Fruit fly (Drosophila melanogaster) whole organism, adult: ENCODE data around the gene GABA-B-R1.

Experiments
- CG11617 ChIP-seq: fragments of 200-800 bp; sonication (Bioruptor generic); optimal IDR thresholded peaks from 2 replicates; lab custom pipeline; 2017; ENCODE audit warnings: mild to moderate bottlenecking, missing biosample characterization, missing genetic modification reagents, missing genetic modification characterization
- CG12768 ChIP-seq: fragments of 200-800 bp; sonication (Bioruptor generic); optimal IDR thresholded peaks from 2 replicates; lab custom pipeline; 2017; ENCODE audit warnings: missing biosample characterization, missing genetic modification characterization, mild to moderate bottlenecking, moderate library complexity, missing genetic modification reagents
- CG14711 ChIP-seq: fragments of 200-800 bp; sonication (Bioruptor generic); optimal IDR thresholded peaks from 2 replicates; lab custom pipeline; 2018; ENCODE audit warnings: missing biosample characterization, mild to moderate bottlenecking, missing genetic modification characterization, moderate library complexity
- CG1620 ChIP-seq: fragments of 200-800 bp; sonication (Bioruptor generic); optimal IDR thresholded peaks from 2 replicates; lab custom pipeline; 2016; ENCODE audit warnings: missing biosample characterization, missing genetic modification characterization
- CG33017 ChIP-seq: fragments of 200-800 bp; sonication (Bioruptor generic); optimal IDR thresholded peaks from 2 replicates; lab custom pipeline; 2018; ENCODE audit warnings: missing biosample characterization, mild to moderate bottlenecking, missing genetic modification characterization, moderate library complexity
- CG5204 ChIP-seq: fragments of 200-800 bp; sonication (Bioruptor generic); optimal IDR thresholded peaks from 2 replicates; lab custom pipeline; 2016; ENCODE audit warnings: missing biosample characterization, missing genetic modification characterization
- CG7045 ChIP-seq: fragments of 200-800 bp; sonication (Bioruptor generic); optimal IDR thresholded peaks from 2 replicates; lab custom pipeline; 2017; ENCODE audit warnings: missing biosample characterization, mild to moderate bottlenecking, missing genetic modification characterization
- CG7101 ChIP-seq: fragments of 200-800 bp; sonication (Bioruptor generic); optimal IDR thresholded peaks from 2 replicates; lab custom pipeline; 2018; ENCODE audit warnings: missing biosample characterization, mild to moderate bottlenecking, missing genetic modification characterization, moderate library complexity
- Clk ChIP-seq: fragments of 200-800 bp; sonication (Bioruptor generic); optimal IDR thresholded peaks from 2 replicates; lab custom pipeline; 2017; ENCODE audit warnings: missing biosample characterization, missing genetic modification characterization
- Crg-1 ChIP-seq: fragments of 200-800 bp; sonication (Bioruptor generic); optimal IDR thresholded peaks from 2 replicates; lab custom pipeline; 2016; ENCODE audit warnings: missing biosample characterization, missing genetic modification characterization
- Hr96 ChIP-seq: fragments of 200-800 bp; sonication (Bioruptor generic); optimal IDR thresholded peaks from 2 replicates; lab custom pipeline; 2016; ENCODE audit warnings: missing biosample characterization, missing genetic modification characterization
- Mnt ChIP-seq: fragments of 200-800 bp; sonication (Bioruptor generic); optimal IDR thresholded peaks from 2 replicates; lab custom pipeline; 2016; ENCODE audit warnings: missing biosample characterization, mild to moderate bottlenecking, missing genetic modification characterization
- bab1 ChIP-seq: fragments of 200-800 bp; sonication (Bioruptor generic); optimal IDR thresholded peaks from 3 replicates; lab custom pipeline; 2019; ENCODE audit warnings: missing biosample characterization, mild to moderate bottlenecking, missing genetic modification characterization, moderate library complexity
- cic ChIP-seq: fragments of 200-800 bp; sonication (Bioruptor generic); optimal IDR thresholded peaks from 2 replicates; lab custom pipeline; 2017; ENCODE audit warnings: missing biosample characterization, mild to moderate bottlenecking, missing genetic modification characterization, moderate library complexity
- cnc ChIP-seq, 2 experiments: fragments of >200 bp; optimal IDR thresholded peaks; 2 replicates each; lab custom pipeline; 2017
- kay ChIP-seq: fragments of 200-800 bp; sonication (Bioruptor generic); peaks from one replicate; lab custom pipeline; 2016; ENCODE audit warnings: missing biosample characterization, missing genetic modification characterization, borderline replicate concordance
- ovo ChIP-seq: fragments of 200-800 bp; sonication (Bioruptor generic); optimal IDR thresholded peaks from 2 replicates; lab custom pipeline; 2016; ENCODE audit warnings: missing biosample characterization, missing genetic modification characterization
- pad ChIP-seq: fragments of 200-800 bp; sonication (Bioruptor generic); optimal IDR thresholded peaks from 3 replicates; lab custom pipeline; 2017; ENCODE audit warnings: missing biosample characterization, missing genetic modification characterization, mild to moderate bottlenecking, moderate library complexity, missing genetic modification reagents
- tj ChIP-seq: fragments of 200-800 bp; sonication (Bioruptor generic); optimal IDR thresholded peaks from 3 replicates; lab custom pipeline; 2017; ENCODE audit warnings: missing biosample characterization, mild to moderate bottlenecking, missing genetic modification characterization, moderate library complexity
- toe ChIP-seq: fragments of 200-800 bp; sonication (Bioruptor generic); optimal IDR thresholded peaks from 2 replicates; lab custom pipeline; 2016; ENCODE audit warnings: missing biosample characterization, missing genetic modification characterization

The GABA-B-R1 gene

dm6 chr2L:15016031-15016430, at the start of gene GABA-B-R1:
Gene GABA-B-R1, plus strand, starts transcription at chr2L:15016331.
- TF ChIP-seq cic (GFP tag; lab: Kevin White, UChicago) (no peak), Hr96 (no peak), cnc (optimal IDR thresholded peaks at IDR 0.05; lab: Kevin White, UChicago) (no peak), Crg-1 (GFP tag; lab: Kevin White, UChicago) (no peak), Clk (GFP tag; lab: Kevin White, UChicago) (no peak), pad (GFP tag; lab: Kevin White, UChicago) (no peak), bab1 (no peak), CG1620 (GFP tag; lab: Kevin White, UChicago) (no peak), CG11617 (no peak), CG33017 (no peak), ovo (GFP tag; lab: Kevin White, UChicago) (no peak), CG5204 (GFP tag; lab: Kevin White, UChicago) (no peak), tj (GFP tag; lab: Kevin White, UChicago) (no peak), CG7101 (tag; lab: Kevin White, UChicago) (no peak), toe (no peak), kay (GFP tag; lab: Kevin White, UChicago) (no peak), CG12768 (GFP tag; lab: Kevin White, UChicago) (no peak), CG7045 (no peak), Mnt (GFP tag; lab: Kevin White, UChicago) (no peak), CG14711 (tag; lab: Kevin White, UChicago) (no peak)

DNA sequence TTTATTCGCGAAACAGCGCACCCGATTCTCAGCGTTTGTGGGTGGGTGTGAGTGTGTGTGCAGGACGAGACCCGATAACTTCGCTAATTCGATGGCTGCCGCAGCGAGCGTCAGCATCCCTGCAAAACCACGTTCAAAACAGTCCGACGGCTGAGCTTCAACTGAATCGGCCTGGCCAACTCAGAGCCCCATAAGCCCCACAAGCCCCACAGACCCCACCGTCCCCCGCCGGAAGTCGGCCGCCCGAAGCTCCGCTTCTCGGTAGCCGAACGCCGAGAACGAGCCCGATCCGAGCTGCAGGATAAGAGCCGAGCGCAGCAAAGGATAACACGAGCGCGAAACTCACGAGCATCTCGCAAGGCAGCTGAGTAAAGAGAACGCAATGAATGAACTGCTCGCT, 44.0 kb upstream of the GABA-B-R1 start, which contains the start of gene side-II:
side-II (minus strand) TSS at position 168 of the 400 bp plus-strand sequence.
- TF ChIP-seq CG33017 (no peak), CG7101 (tag; lab: Kevin White, UChicago) (no peak), kay (GFP tag; lab: Kevin White, UChicago) (no peak), Clk (GFP tag; lab: Kevin White, UChicago) (no peak), CG11617 (no peak), Mnt (GFP tag; lab: Kevin White, UChicago) (no peak)

DNA sequence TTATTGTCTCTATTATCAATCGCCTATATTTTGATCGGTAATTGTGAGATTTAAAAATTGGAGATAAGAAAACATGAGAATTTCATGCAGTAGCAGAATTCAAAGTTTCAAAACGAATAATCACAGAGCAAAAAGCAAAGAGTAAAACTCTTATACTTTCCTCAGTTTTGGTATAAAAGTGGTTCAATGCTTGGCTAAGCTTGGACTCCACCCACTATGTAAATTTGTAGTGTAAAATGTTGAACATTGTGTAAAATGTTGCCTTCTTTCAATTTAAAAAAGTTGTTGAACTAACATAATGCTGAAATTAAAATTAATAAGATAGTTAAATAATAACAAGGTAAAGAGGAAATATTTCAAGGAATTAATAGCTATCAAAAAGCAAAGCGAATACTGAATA, 43.3 kb upstream of the GABA-B-R1 start:
- TF ChIP-seq Crg-1 (GFP tag; lab: Kevin White, UChicago), result no peak

DNA sequence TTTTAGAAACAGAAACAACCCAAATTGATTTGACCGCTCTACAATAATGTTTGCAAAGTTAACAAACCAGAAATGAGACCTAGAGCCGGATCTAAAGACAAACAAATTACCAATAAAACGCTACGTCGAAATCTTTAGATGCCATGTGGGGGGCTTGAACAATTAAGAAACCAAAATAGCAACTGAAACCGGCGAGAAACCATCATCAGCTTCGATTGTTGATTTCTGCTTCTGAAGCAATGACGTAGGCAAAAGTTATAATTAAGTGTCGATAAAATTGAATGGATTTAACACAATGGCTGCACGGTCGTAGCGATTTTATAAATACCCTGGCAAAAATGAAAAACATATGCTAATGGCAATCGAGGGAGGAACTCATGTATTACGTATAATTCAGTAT, 23.2 kb upstream of the GABA-B-R1 start:
- TF ChIP-seq Clk (GFP tag; lab: Kevin White, UChicago) (no peak), cnc (optimal IDR thresholded peaks at IDR 0.05; lab: Kevin White, UChicago) (no peak), kay (GFP tag; lab: Kevin White, UChicago) (no peak), CG7101 (tag; lab: Kevin White, UChicago) (no peak), CG7045 (no peak), CG12768 (GFP tag; lab: Kevin White, UChicago) (no peak), bab1 (no peak)

- TF ChIP-seq CG7101 (tag; lab: Kevin White, UChicago) (no peak), CG7045 (no peak), CG1620 (GFP tag; lab: Kevin White, UChicago) (no peak), Hr96 (no peak), pad (GFP tag; lab: Kevin White, UChicago) (no peak), CG11617 (no peak), Mnt (GFP tag; lab: Kevin White, UChicago) (no peak), tj (GFP tag; lab: Kevin White, UChicago) (no peak), ovo (GFP tag; lab: Kevin White, UChicago) (no peak), cnc (optimal IDR thresholded peaks at IDR 0.05; lab: Kevin White, UChicago) (no peak), CG33017 (no peak), kay (GFP tag; lab: Kevin White, UChicago) (no peak), CG14711 (tag; lab: Kevin White, UChicago) (no peak), bab1 (no peak), CG5204 (GFP tag; lab: Kevin White, UChicago) (no peak), CG12768 (GFP tag; lab: Kevin White, UChicago) (no peak), Clk (GFP tag; lab: Kevin White, UChicago) (no peak), cic (GFP tag; lab: Kevin White, UChicago) (no peak), Crg-1 (GFP tag; lab: Kevin White, UChicago) (no peak), toe (no peak)
These were observed 21.2 kb upstream of the GABA-B-R1 start for dm6 chr2L:14994834-14995506.

DNA sequence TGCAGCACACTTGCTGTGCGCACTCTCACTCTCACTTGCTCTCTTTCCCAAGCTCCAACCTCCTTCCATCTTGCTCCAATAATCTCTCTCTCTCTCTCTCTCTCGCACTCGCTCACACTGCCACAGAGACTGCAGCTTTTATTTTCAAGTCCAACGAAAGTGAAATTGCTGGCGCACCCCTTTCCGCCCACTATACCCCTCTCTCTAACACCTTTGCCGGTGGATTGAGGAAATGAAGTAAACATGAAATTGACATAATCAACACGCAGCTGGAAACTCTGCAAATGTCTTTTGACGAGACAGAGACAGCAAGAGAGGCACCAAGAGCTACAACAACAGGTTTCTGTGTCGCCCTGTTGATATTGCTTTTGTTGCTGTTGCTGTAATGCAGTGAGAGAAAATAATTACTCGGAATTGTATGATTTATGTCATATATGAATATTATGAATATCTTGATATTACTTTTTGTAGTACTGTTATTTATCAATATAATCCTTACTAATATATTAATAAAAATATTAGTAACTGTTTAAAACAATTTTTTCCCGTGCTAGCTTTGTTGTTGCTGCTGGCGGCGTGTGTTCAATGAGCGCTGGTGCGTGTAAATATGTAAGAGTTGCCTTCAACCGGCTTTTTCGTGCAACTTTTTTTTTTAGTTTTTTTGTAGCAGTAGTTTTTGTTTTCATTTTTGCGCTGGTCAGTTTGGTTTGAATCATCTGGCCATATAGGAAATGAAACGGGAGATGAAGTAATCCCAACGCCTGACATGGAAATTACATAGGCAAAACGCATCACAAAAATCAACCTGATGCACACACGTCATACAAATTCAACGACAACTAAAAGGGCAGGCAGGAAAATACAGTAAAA, 20.3 kb upstream of the GABA-B-R1 start:
- no peak for TF ChIP-seq Clk (GFP tag; lab: Kevin White, UChicago)
- TF ChIP-seq CG14711 (tag; lab: Kevin White, UChicago), result peak; percentile 51
- peak; percentile 19 for TF ChIP-seq CG7045
- TF ChIP-seq bab1, result peak; percentile 50
- peak; percentile 48 for TF ChIP-seq pad (GFP tag; lab: Kevin White, UChicago)
- no peak for TF ChIP-seq CG12768 (GFP tag; lab: Kevin White, UChicago)
- peak; percentile 22 for TF ChIP-seq CG7101 (tag; lab: Kevin White, UChicago)
